Worm (Caenorhabditis elegans) whole organism, young adult: ENCODE results near the gene C55B6.7.

Experiments
- B0019.2 ChIP-seq: fragments of 200-800 bp; sonication (Bioruptor generic); conservative IDR thresholded peaks from 2 replicates; pipeline ENCODE4 v1.3.6; 2022; ENCODE audit warnings: missing genetic modification reagents, missing genetic modification characterization, missing compliant biosample characterization
- F52B5.7 ChIP-seq: sonication (generic microtip); optimal IDR thresholded peaks from 2 replicates; lab custom pipeline; 2016; ENCODE audit warnings: mild to moderate bottlenecking, missing genetic modification characterization, missing compliant biosample characterization
- F55B11.4 ChIP-seq: sonication (generic microtip); optimal IDR thresholded peaks from 2 replicates; lab custom pipeline; 2016; ENCODE audit warnings: missing compliant biosample characterization, missing genetic modification characterization, borderline replicate concordance; ENCODE audit not compliant: insufficient read depth
- K11D2.4 ChIP-seq: fragments of 200-800 bp; sonication (Bioruptor generic); IDR thresholded peaks from 2 replicates; pipeline ENCODE4 v1.3.6; 2022; ENCODE audit warnings: missing genetic modification reagents, missing genetic modification characterization, missing compliant biosample characterization
- Y53F4B.3 ChIP-seq: fragments of 200-800 bp; sonication (Bioruptor generic); IDR thresholded peaks from 2 replicates; pipeline ENCODE4 v1.3.6; 2022; ENCODE audit warnings: missing genetic modification reagents, missing genetic modification characterization, missing compliant biosample characterization
- Y56A3A.18 ChIP-seq: fragments of 200-800 bp; sonication (Bioruptor generic); IDR thresholded peaks from 2 replicates; pipeline ENCODE4 v1.3.6; 2022; ENCODE audit warnings: missing genetic modification reagents, missing genetic modification characterization, missing compliant biosample characterization
- aptf-3 ChIP-seq: fragments of 200-800 bp; sonication (Bioruptor generic); IDR thresholded peaks from 2 replicates; pipeline ENCODE4 v1.3.6; 2022; ENCODE audit warnings: missing genetic modification characterization, missing compliant biosample characterization
- athp-1 ChIP-seq: sonication (generic microtip); optimal IDR thresholded peaks from 2 replicates; lab custom pipeline; 2017; ENCODE audit warnings: mild to moderate bottlenecking, missing genetic modification characterization, missing compliant biosample characterization
- attf-6 ChIP-seq: fragments of 200-800 bp; sonication (Bioruptor generic); IDR thresholded peaks from 2 replicates; pipeline ENCODE4 v1.3.6; 2022; ENCODE audit warnings: missing genetic modification reagents, missing genetic modification characterization, missing compliant biosample characterization
- bed-2 ChIP-seq: fragments of 200-800 bp; sonication (Bioruptor generic); IDR thresholded peaks from 2 replicates; pipeline ENCODE4 v1.3.6; 2022; ENCODE audit warnings: missing genetic modification reagents, missing genetic modification characterization, missing compliant biosample characterization
- ceh-27 ChIP-seq: fragments of 200-800 bp; sonication (Bioruptor generic); optimal IDR thresholded peaks from 2 replicates; lab custom pipeline; 2018; ENCODE audit warnings: mild to moderate bottlenecking, missing genetic modification characterization, moderate library complexity, missing compliant biosample characterization
- ceh-58 ChIP-seq: fragments of 200-800 bp; sonication (Bioruptor generic); IDR thresholded peaks from 2 replicates; pipeline ENCODE4 v1.3.6; 2022; ENCODE audit warnings: missing genetic modification characterization, missing compliant biosample characterization
- ceh-91 ChIP-seq: fragments of 200-800 bp; sonication (Bioruptor generic); IDR thresholded peaks from 2 replicates; pipeline ENCODE4 v1.3.6; 2022; ENCODE audit warnings: missing genetic modification reagents, missing genetic modification characterization, missing compliant biosample characterization
- dox-1 ChIP-seq: fragments of 200-800 bp; sonication (Bioruptor generic); IDR thresholded peaks from 2 replicates; pipeline ENCODE4 v1.3.6; 2022; ENCODE audit warnings: missing genetic modification reagents, missing genetic modification characterization, missing compliant biosample characterization
- efl-1 ChIP-seq: fragments of 150-350 bp; optimal IDR thresholded peaks from 2 replicates; lab custom pipeline; 2014; ENCODE audit warnings: missing biosample characterization, missing genetic modification reagents, missing genetic modification characterization
- egl-18 ChIP-seq: fragments of 200-800 bp; sonication (Bioruptor generic); IDR thresholded peaks from 2 replicates; pipeline ENCODE4 v1.3.6; 2022; ENCODE audit warnings: missing genetic modification reagents, missing genetic modification characterization, missing compliant biosample characterization
- egl-44 ChIP-seq: fragments of 200-800 bp; sonication (Bioruptor generic); IDR thresholded peaks from 2 replicates; pipeline ENCODE4 v1.3.6; 2022; ENCODE audit warnings: missing genetic modification reagents, missing genetic modification characterization, missing compliant biosample characterization
- ekl-4 ChIP-seq: fragments of 200-800 bp; sonication (Bioruptor generic); IDR thresholded peaks from 2 replicates; pipeline ENCODE4 v1.3.6; 2022; ENCODE audit warnings: missing genetic modification reagents, missing genetic modification characterization, missing compliant biosample characterization
- fkh-3 ChIP-seq: sonication (generic microtip); optimal IDR thresholded peaks from 2 replicates; lab custom pipeline; 2016; ENCODE audit warnings: mild to moderate bottlenecking, missing genetic modification characterization, missing compliant biosample characterization
- him-1 ChIP-seq: sonication (generic microtip); optimal IDR thresholded peaks from 2 replicates; lab custom pipeline; 2016; ENCODE audit warnings: missing genotype, missing genetic modification reagents, missing genetic modification characterization, missing compliant biosample characterization
- hlh-12 ChIP-seq: sonication (generic microtip); optimal IDR thresholded peaks from 2 replicates; lab custom pipeline; 2016; ENCODE audit warnings: missing genetic modification characterization, missing compliant biosample characterization
- hmg-1.2 ChIP-seq: fragments of 200-800 bp; sonication (Bioruptor generic); IDR thresholded peaks from 2 replicates; pipeline ENCODE4 v1.3.6; 2022; ENCODE audit warnings: missing genetic modification reagents, missing genetic modification characterization, missing compliant biosample characterization
- hsf-1 ChIP-seq: fragments of 200-800 bp; sonication (Bioruptor generic); IDR thresholded peaks from 2 replicates; pipeline ENCODE4 v1.3.6; 2022; ENCODE audit warnings: missing genetic modification reagents, missing genetic modification characterization, missing compliant biosample characterization
- let-526 ChIP-seq: fragments of 200-800 bp; sonication (Bioruptor generic); IDR thresholded peaks from 2 replicates; pipeline ENCODE4 v1.3.6; 2022; ENCODE audit warnings: missing genetic modification reagents, missing genetic modification characterization, missing compliant biosample characterization
- let-607 ChIP-seq, 2 experiments: fragments of 200-800 bp in 1 of 2; sonication (Bioruptor generic) in 1 of 2; sonication (generic microtip) in 1 of 2; optimal IDR thresholded peaks; 2 replicates each; lab custom pipeline; 2016 to 2018; ENCODE audit warnings: mild to moderate bottlenecking in 2 of 2, missing compliant biosample characterization in 2 of 2, missing genetic modification characterization in 2 of 2, moderate library complexity in 2 of 2, missing genotype in 1 of 2
- lin-26 ChIP-seq: fragments of 200-800 bp; sonication (Bioruptor generic); IDR thresholded peaks from 2 replicates; pipeline ENCODE4 v1.3.6; 2022; ENCODE audit warnings: missing genetic modification reagents, missing genetic modification characterization, missing compliant biosample characterization
- lsy-27 ChIP-seq: sonication (generic microtip); optimal IDR thresholded peaks from 2 replicates; lab custom pipeline; 2017; ENCODE audit warnings: missing genetic modification characterization, mild to moderate bottlenecking, missing compliant biosample characterization, antibody characterized with exemption, missing genotype, borderline replicate concordance; ENCODE audit not compliant: insufficient read depth
- madf-6 ChIP-seq: fragments of 200-800 bp; sonication (Bioruptor generic); IDR thresholded peaks from 2 replicates; pipeline ENCODE4 v1.3.6; 2022; ENCODE audit warnings: missing genetic modification reagents, missing genetic modification characterization, missing compliant biosample characterization
- mcd-1 ChIP-seq: fragments of 200-800 bp; sonication (Bioruptor generic); IDR thresholded peaks from 2 replicates; pipeline ENCODE4 v1.3.6; 2022; ENCODE audit warnings: missing genetic modification reagents, missing genetic modification characterization, missing compliant biosample characterization
- mes-4 ChIP-seq: sonication (generic microtip); optimal IDR thresholded peaks from 2 replicates; lab custom pipeline; 2016; ENCODE audit warnings: missing genotype, missing genetic modification characterization, missing compliant biosample characterization
- nfya-2 ChIP-seq: fragments of 200-800 bp; sonication (Bioruptor generic); IDR thresholded peaks from 2 replicates; pipeline ENCODE4 v1.3.6; 2022; ENCODE audit warnings: missing genetic modification reagents, missing genetic modification characterization, missing compliant biosample characterization
- nfyb-1 ChIP-seq: fragments of 200-800 bp; sonication (Bioruptor generic); IDR thresholded peaks from 2 replicates; pipeline ENCODE4 v1.3.6; 2022; ENCODE audit warnings: missing genetic modification reagents, missing genetic modification characterization, missing compliant biosample characterization
- nhr-90 ChIP-seq: sonication (generic microtip); optimal IDR thresholded peaks from 2 replicates; lab custom pipeline; 2016; ENCODE audit warnings: missing genotype, mild to moderate bottlenecking, missing genetic modification characterization, missing compliant biosample characterization
- pbrm-1 ChIP-seq: fragments of 200-800 bp; sonication (Bioruptor generic); IDR thresholded peaks from 2 replicates; pipeline ENCODE4 v1.3.6; 2022; ENCODE audit warnings: missing genetic modification reagents, missing genetic modification characterization, missing compliant biosample characterization
- repo-1 ChIP-seq: sonication (generic microtip); optimal IDR thresholded peaks from 2 replicates; lab custom pipeline; 2017; ENCODE audit warnings: mild to moderate bottlenecking, missing genetic modification characterization, missing compliant biosample characterization
- rpc-1 ChIP-seq, 2 experiments: fragments of 150-350 bp in 1 of 2; sonication (generic microtip) in 1 of 2; optimal IDR thresholded peaks; 2 replicates each; lab custom pipeline; 2014 to 2018; ENCODE audit warnings: missing biosample characterization in 1 of 2, missing genetic modification characterization in 1 of 2, missing genetic modification reagents in 1 of 2, missing genotype in 1 of 2
- sea-2 ChIP-seq: fragments of 200-800 bp; sonication (Bioruptor generic); IDR thresholded peaks from 2 replicates; pipeline ENCODE4 v1.3.6; 2022; ENCODE audit warnings: missing genetic modification characterization, missing compliant biosample characterization
- snpc-1.1 ChIP-seq: sonication (generic microtip); optimal IDR thresholded peaks from 2 replicates; lab custom pipeline; 2017; ENCODE audit warnings: missing genetic modification characterization, mild to moderate bottlenecking, missing compliant biosample characterization, antibody characterized with exemption, moderate library complexity, missing genotype, missing genetic modification reagents; ENCODE audit not compliant: insufficient read depth
- snpc-3.4 ChIP-seq: sonication (generic microtip); optimal IDR thresholded peaks from 2 replicates; lab custom pipeline; 2017; ENCODE audit warnings: missing genetic modification characterization, mild to moderate bottlenecking, missing compliant biosample characterization, antibody characterized with exemption, moderate library complexity, missing genotype, missing genetic modification reagents
- somi-1 ChIP-seq: fragments of 200-800 bp; sonication (Bioruptor generic); optimal IDR thresholded peaks from 2 replicates; lab custom pipeline; 2018; ENCODE audit warnings: mild to moderate bottlenecking, missing genetic modification characterization, missing compliant biosample characterization
- tlf-1 ChIP-seq: fragments of 200-800 bp; sonication (Bioruptor generic); optimal IDR thresholded peaks from 2 replicates; lab custom pipeline; 2018; ENCODE audit warnings: mild to moderate bottlenecking, missing genetic modification characterization, missing compliant biosample characterization
- unc-130 ChIP-seq: sonication (generic microtip); optimal IDR thresholded peaks from 2 replicates; lab custom pipeline; 2016; ENCODE audit warnings: missing genetic modification reagents, missing genetic modification characterization, missing compliant biosample characterization
- zfh-2 ChIP-seq: fragments of 200-800 bp; sonication (Bioruptor generic); conservative IDR thresholded peaks from 2 replicates; pipeline ENCODE4 v1.3.6; 2022; ENCODE audit warnings: missing genetic modification reagents, missing genetic modification characterization, missing compliant biosample characterization
- ztf-28 ChIP-seq: fragments of 200-800 bp; sonication (Bioruptor generic); IDR thresholded peaks from 2 replicates; pipeline ENCODE4 v1.3.6; 2022; ENCODE audit warnings: missing genetic modification reagents, missing genetic modification characterization, missing compliant biosample characterization

C55B6.7 gene

DNA sequence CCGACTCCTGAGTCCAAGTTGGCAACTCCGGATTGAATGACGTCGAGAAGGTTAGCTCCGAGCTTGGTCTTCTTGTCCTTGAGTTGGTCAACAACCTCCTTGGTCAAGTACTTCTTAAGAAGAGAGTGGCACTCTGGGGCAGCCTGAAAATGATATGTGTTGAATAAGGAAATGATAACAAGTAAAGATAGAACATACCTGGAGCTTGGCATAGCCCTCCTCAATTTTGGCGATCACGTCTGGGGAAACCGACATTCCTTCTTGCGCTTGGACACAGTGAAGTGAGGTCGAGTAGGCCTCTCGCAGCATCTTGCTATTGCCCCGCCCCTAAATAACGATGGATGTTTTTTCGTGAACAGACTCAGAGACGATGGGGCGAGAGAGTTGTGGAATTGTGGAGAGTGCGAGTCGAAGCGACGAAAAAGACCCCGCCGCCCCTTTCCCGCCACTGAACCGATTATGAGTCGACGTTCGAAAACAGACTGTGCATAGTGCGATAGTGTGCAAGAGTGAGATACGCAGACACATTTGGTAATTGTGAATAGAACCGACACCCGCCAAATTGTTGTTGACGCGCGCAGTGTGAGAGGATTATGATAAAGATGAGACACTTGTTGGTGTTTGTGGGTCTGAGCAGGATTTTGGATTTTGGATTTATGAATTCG lies 40.5 kb upstream of the C55B6.7 start (continued):
- TF ChIP-seq aptf-3 (GFP tag; lab: Robert Waterston, UW): no peak
- no peak for TF ChIP-seq F55B11.4 (tag; lab: Kevin White, UChicago)
- no peak for TF ChIP-seq hsf-1 (GFP tag; lab: Robert Waterston, UW)
- no peak for TF ChIP-seq let-526 (GFP tag; lab: Robert Waterston, UW)
- TF ChIP-seq hmg-1.2 (GFP tag; lab: Robert Waterston, UW): peak; percentile 92
- TF ChIP-seq mcd-1: peak; percentile 44; the same call in 1 of the 2 replicates

DNA sequence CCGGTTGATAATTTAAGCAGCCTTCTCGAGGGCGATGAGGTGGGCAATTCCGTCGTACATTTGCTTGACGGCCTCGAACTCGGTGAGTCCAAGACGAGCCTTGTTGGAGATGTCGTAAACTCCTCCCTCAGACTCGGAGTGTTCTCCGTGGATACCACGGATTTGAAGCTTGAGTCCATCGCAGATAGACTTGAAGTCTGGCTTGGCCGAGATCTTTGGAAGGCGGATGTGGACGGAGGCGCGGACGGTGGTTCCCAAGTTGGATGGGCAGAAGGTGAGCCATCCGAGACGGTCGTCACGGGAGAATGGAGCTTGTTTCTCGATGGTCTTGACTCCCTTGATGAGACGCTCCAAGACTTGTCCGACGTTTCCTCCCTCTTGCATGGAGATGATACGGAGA lies 39.1 kb upstream of the C55B6.7 start:
- TF ChIP-seq nfyb-1 (GFP tag; lab: Robert Waterston, UW): 0 out of 2 replicates have a peak, but pooled peaks have one; percentile 37
- peak; percentile 67 for TF ChIP-seq zfh-2 (GFP tag; lab: Robert Waterston, UW)
- TF ChIP-seq snpc-1.1 (tag; lab: Kevin White, UChicago): no peak

DNA sequence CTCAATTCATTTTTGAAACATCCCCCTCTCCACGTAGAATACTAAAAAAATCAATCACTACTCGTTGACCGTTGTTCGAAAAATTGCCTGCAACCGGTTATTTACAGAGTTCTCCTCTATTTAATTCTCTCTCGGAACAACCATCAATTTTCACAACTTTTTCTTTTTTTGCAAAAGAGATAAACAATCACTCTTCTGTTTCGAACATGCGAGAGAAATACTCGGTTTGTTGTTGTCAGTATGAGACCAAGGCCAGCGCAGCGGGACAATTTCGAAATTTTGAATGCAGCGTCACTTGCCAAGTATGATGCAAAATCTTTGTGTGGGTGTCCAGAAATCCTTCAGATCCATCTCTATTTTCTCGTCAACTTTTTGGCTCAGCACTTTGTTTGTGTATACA lies 38.5 kb upstream of the C55B6.7 start:
- TF ChIP-seq F52B5.7 (no peak), somi-1 (no peak), egl-44 (GFP tag; lab: Robert Waterston, UW) (no peak), Y53F4B.3 (GFP tag; lab: Robert Waterston, UW) (no peak), ceh-27 (no peak), dox-1 (no peak), ceh-91 (GFP tag; lab: Robert Waterston, UW) (no peak), hsf-1 (GFP tag; lab: Robert Waterston, UW) (no peak), snpc-3.4 (tag; lab: Kevin White, UChicago) (no peak), sea-2 (GFP tag; lab: Robert Waterston, UW) (no peak), repo-1 (tag; lab: Kevin White, UChicago) (peak; percentile 22), egl-18 (GFP tag; lab: Robert Waterston, UW) (no peak), pbrm-1 (no peak), snpc-1.1 (tag; lab: Kevin White, UChicago) (no peak), B0019.2 (GFP tag; lab: Robert Waterston, UW) (no peak), unc-130 (no peak), hmg-1.2 (GFP tag; lab: Robert Waterston, UW) (no peak), lsy-27 (tag; lab: Kevin White, UChicago) (no peak), ceh-58 (GFP tag; lab: Robert Waterston, UW) (no peak), athp-1 (no peak), K11D2.4 (GFP tag; lab: Robert Waterston, UW) (no peak), mes-4 (tag; lab: Kevin White, UChicago) (no peak), rpc-1 (optimal IDR thresholded peaks at IDR 0.05; lab: Kevin White, UChicago) (no peak), rpc-1 (tag; optimal IDR thresholded peaks at IDR 0.05; lab: Kevin White, UChicago) (no peak), bed-2 (GFP tag; lab: Robert Waterston, UW) (no peak), fkh-3 (no peak), ekl-4 (no peak), tlf-1 (GFP tag; lab: Kevin White, UChicago) (peak; percentile 7), attf-6 (GFP tag; lab: Robert Waterston, UW) (no peak), nhr-90 (peak; percentile 9), madf-6 (GFP tag; lab: Robert Waterston, UW) (no peak), nfya-2 (GFP tag; lab: Robert Waterston, UW) (no peak), let-607 (tag; optimal IDR thresholded peaks at IDR 0.05; lab: Kevin White, UChicago) (no peak), lin-26 (GFP tag; lab: Robert Waterston, UW) (no peak), him-1 (tag; lab: Kevin White, UChicago) (no peak), efl-1 (GFP tag; lab: Kevin White, UChicago) (no peak), Y56A3A.18 (GFP tag; lab: Robert Waterston, UW) (no peak), hlh-12 (no peak), ztf-28 (no peak)
